Fruit fly (Drosophila melanogaster): Measurements from ENCODE around the gene CG15200.

dm6 chrX:11135840-11136586, 46.7 kb upstream of the CG15200 start:
- no peak for TF ChIP-seq Sin3A (optimal IDR thresholded peaks at IDR 0.05)
- no peak for TF ChIP-seq Myc (optimal IDR thresholded peaks at IDR 0.05)
- TF ChIP-seq h (optimal IDR thresholded peaks at IDR 0.05), result no peak
- no peak for TF ChIP-seq psq (optimal IDR thresholded peaks at IDR 0.05)
- no peak for TF ChIP-seq ttk (optimal IDR thresholded peaks at IDR 0.05)
- no peak for TF ChIP-seq insv (optimal IDR thresholded peaks at IDR 0.05)
